Worm (Caenorhabditis elegans) whole organism, L2 larva: ENCODE data around the gene srz-96.

Experiments
- blmp-1 ChIP-seq: sonication (generic microtip); optimal IDR thresholded peaks from 2 replicates; lab custom pipeline; 2017; ENCODE audit warnings: missing genetic modification characterization, mild to moderate bottlenecking, missing compliant biosample characterization, antibody characterized with exemption, moderate library complexity; ENCODE audit not compliant: insufficient read depth
- nhr-237 ChIP-seq: fragments of 150-350 bp; optimal IDR thresholded peaks from 2 replicates; lab custom pipeline; 2014; ENCODE audit warnings: missing biosample characterization, missing genetic modification characterization
- unc-62 ChIP-seq: fragments of 150-350 bp; optimal IDR thresholded peaks from 2 replicates; lab custom pipeline; 2014; ENCODE audit warnings: missing biosample characterization, missing genetic modification reagents, missing genetic modification characterization

- TF ChIP-seq nhr-237: no peak
- no peak for TF ChIP-seq unc-62 (GFP tag; lab: Kevin White, UChicago)
- no peak for TF ChIP-seq blmp-1 (tag; lab: Kevin White, UChicago)
Observed at ce11 chrV:17171551-17171950, 27.5 kb upstream of the srz-96 start, which contains the start of gene srbc-26.
